Worm (Caenorhabditis elegans) whole organism, mixed stage, embryonic: ENCODE data around the gene C14F11.4.

Experiments used
- hlh-1 ChIP-seq: fragments of 150-350 bp; optimal IDR thresholded peaks from 2 replicates; lab custom pipeline; 2014; ENCODE audit warnings: missing biosample characterization, missing genetic modification reagents, missing genetic modification characterization
- lin-13 ChIP-seq: fragments of 150-350 bp; optimal IDR thresholded peaks from 2 replicates; lab custom pipeline; 2014; ENCODE audit warnings: missing biosample characterization, missing genetic modification characterization

C14F11.4 gene

DNA sequence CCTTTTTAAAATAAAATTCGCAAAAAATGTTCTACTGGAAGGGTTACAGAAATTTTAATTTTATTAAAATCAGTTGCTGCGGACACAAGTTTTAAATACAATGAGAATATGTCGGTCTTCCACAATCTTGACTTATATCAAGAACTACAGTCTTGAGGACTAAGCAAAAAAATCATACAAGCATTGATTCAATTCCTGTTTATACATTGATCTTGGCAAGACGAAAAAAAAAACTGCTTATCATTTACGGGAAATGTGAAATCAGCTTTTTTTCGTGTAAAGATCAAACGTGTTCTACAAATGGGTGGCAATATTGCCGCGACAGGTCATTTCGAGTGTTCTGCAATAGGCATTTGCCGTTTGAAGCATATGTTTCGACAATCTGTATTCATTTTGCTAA lies 48.1 kb downstream of the C14F11.4 start, which contains the start of gene T13C5.2:
T13C5.2 (plus strand) TSS at position 301 of the 400 bp plus-strand sequence.
- TF ChIP-seq hlh-1 = no peak
- no peak for TF ChIP-seq lin-13 (tag; lab: Kevin White, UChicago)
